Worm (Caenorhabditis elegans) whole organism, midembryonic: ENCODE results near the gene C05B5.16.
"Not testable (repeated sequence)": the region's sequence is repeated elsewhere in the genome, so short reads cannot be mapped to it uniquely, and the experiment has no call there.

Experiments
- T22C8.4 ChIP-seq: fragments of 200-800 bp; sonication (Bioruptor generic); IDR thresholded peaks from 2 replicates; pipeline ENCODE4 v1.3.6; 2022; ENCODE audit warnings: missing genetic modification characterization, missing compliant biosample characterization
- cog-1 ChIP-seq: sonication (generic microtip); optimal IDR thresholded peaks from 2 replicates; lab custom pipeline; 2016; ENCODE audit warnings: missing genetic modification characterization, missing compliant biosample characterization
- flt-1 ChIP-seq: fragments of 200-800 bp; sonication (Bioruptor generic); IDR thresholded peaks from 2 replicates; pipeline ENCODE4 v1.3.6; 2022; ENCODE audit warnings: missing genetic modification characterization, missing compliant biosample characterization
- klf-2 ChIP-seq: fragments of 200-800 bp; sonication (Bioruptor generic); conservative IDR thresholded peaks from 2 replicates; pipeline ENCODE4 v1.3.6; 2022; ENCODE audit warnings: missing genetic modification reagents, missing genetic modification characterization, missing compliant biosample characterization
- med-1 ChIP-seq: sonication (generic microtip); optimal IDR thresholded peaks from 2 replicates; lab custom pipeline; 2017; ENCODE audit warnings: missing genetic modification characterization, mild to moderate bottlenecking, missing compliant biosample characterization, antibody characterized with exemption, missing genetic modification reagents; ENCODE audit not compliant: insufficient read depth
- ref-1 ChIP-seq: fragments of 200-800 bp; sonication (Bioruptor generic); conservative IDR thresholded peaks from 2 replicates; pipeline ENCODE4 v1.3.6; 2022; ENCODE audit warnings: missing genetic modification reagents, missing genetic modification characterization, missing compliant biosample characterization
- tab-1 ChIP-seq: fragments of 200-800 bp; sonication (Bioruptor generic); IDR thresholded peaks from 2 replicates; pipeline ENCODE4 v1.3.6; 2022; ENCODE audit warnings: missing genetic modification characterization, missing compliant biosample characterization
- ztf-23 ChIP-seq: fragments of 200-800 bp; sonication (Bioruptor generic); IDR thresholded peaks from 2 replicates; pipeline ENCODE4 v1.3.6; 2022; ENCODE audit warnings: missing genetic modification reagents, missing genetic modification characterization, missing compliant biosample characterization
- ztf-29 ChIP-seq: fragments of 200-800 bp; sonication (Bioruptor generic); IDR thresholded peaks from 2 replicates; pipeline ENCODE4 v1.3.6; 2022; ENCODE audit warnings: missing genetic modification reagents, missing genetic modification characterization, missing compliant biosample characterization

The C05B5.16 gene

ce11 chrIII:10035783-10036182 is 23.5 kb downstream of the C05B5.16 start, which contains the start of gene xbx-3:
Gene xbx-3, plus strand, starts transcription at chrIII:10035945.
- TF ChIP-seq med-1 (GFP tag; lab: Kevin White, UChicago) (no peak), klf-2 (no peak), tab-1 (GFP tag; lab: Robert Waterston, UW) (no peak), ztf-29 (no peak), ztf-23 (no peak), ref-1 (GFP tag; lab: Robert Waterston, UW) (no peak), T22C8.4 (GFP tag; lab: Robert Waterston, UW) (no peak), cog-1 (tag; lab: Kevin White, UChicago) (no peak)

ce11 chrIII:10037150-10037549 is 24.9 kb downstream of the C05B5.16 start, which contains the start of gene M04D8.7:
Gene M04D8.7, plus strand, starts transcription at chrIII:10037450.
- TF ChIP-seq ztf-23: no peak
- TF ChIP-seq ztf-29: no peak
- TF ChIP-seq cog-1 (tag; lab: Kevin White, UChicago): no peak

DNA sequence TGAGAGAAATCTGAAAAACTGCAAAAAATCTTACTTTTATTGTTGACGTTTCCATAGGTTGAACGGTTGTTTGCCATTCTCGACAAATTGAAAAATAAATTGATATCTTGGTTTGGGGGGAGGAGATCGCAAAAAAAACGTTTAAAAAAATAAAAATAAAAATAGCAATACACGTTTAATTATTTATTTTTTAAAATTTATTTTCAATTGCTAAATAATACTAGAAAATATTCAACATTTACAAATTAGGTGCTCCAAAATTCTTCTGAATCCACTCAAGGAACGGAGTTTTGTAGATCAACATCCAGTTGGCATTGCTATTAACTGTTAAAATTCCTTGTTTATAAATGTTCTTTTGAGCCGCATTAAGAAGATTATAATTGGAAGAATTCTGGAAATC is 27.8 kb downstream of the C05B5.16 start, which contains the start of gene T16G12.7:
T16G12.7 (minus strand) TSS at position 101 of the 400 bp plus-strand sequence.
- no peak for TF ChIP-seq T22C8.4 (GFP tag; lab: Robert Waterston, UW)
- TF ChIP-seq ztf-29: no peak
- TF ChIP-seq cog-1 (tag; lab: Kevin White, UChicago): no peak
- TF ChIP-seq flt-1 (GFP tag; lab: Robert Waterston, UW): no peak
- no peak for TF ChIP-seq tab-1 (GFP tag; lab: Robert Waterston, UW)
- TF ChIP-seq klf-2: no peak
- no peak for TF ChIP-seq ztf-23
- TF ChIP-seq ref-1 (GFP tag; lab: Robert Waterston, UW): no peak
- no peak for TF ChIP-seq med-1 (GFP tag; lab: Kevin White, UChicago)

- TF ChIP-seq tab-1 (GFP tag; lab: Robert Waterston, UW) (no peak), cog-1 (tag; lab: Kevin White, UChicago) (no peak), ztf-23 (no peak), klf-2 (no peak), ref-1 (GFP tag; lab: Robert Waterston, UW) (no peak), ztf-29 (no peak), med-1 (GFP tag; lab: Kevin White, UChicago) (no peak)
These were observed 37.4 kb downstream of the C05B5.16 start, which contains the start of gene T16G12.1 for ce11 chrIII:10049682-10050081. Gene T16G12.1, minus strand, starts transcription at chrIII:10049857.

DNA sequence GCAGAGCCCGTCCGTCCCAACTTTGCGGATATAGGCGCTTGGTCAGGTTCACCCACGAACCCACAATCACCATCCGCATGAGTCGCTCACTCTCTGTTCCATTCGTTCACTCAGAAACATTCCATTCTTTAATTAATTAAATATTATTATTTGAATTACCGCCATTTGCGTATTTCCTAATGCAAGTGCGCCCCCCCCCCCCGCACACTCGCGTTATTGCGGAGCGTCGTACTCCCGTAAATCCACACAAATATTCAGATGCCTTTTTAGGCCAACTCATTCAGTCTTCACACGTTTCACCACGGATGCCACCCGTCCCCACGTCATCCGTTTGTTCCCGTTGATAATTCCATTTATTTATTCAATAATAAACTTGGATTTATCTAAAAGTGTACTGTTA is 38.1 kb downstream of the C05B5.16 start, which contains the start of gene T16G12.3:
T16G12.3 (plus strand) TSS at position 301 of the 400 bp plus-strand sequence.
- TF ChIP-seq T22C8.4 (GFP tag; lab: Robert Waterston, UW); ztf-29; cog-1 (tag; lab: Kevin White, UChicago): not testable (repeated sequence)

- TF ChIP-seq med-1 (GFP tag; lab: Kevin White, UChicago); tab-1 (GFP tag; lab: Robert Waterston, UW); ref-1 (GFP tag; lab: Robert Waterston, UW): not testable (repeated sequence)
These were observed 41.1 kb downstream of the C05B5.16 start, which contains the start of gene T16G12.12 for ce11 chrIII:10053312-10053711. Gene T16G12.12, plus strand, starts transcription at chrIII:10053612.

- TF ChIP-seq ztf-23 (no peak), med-1 (GFP tag; lab: Kevin White, UChicago) (no peak), flt-1 (GFP tag; lab: Robert Waterston, UW) (no peak), T22C8.4 (GFP tag; lab: Robert Waterston, UW) (no peak), cog-1 (tag; lab: Kevin White, UChicago) (no peak), ref-1 (GFP tag; lab: Robert Waterston, UW) (no peak), ztf-29 (no peak), klf-2 (no peak), tab-1 (GFP tag; lab: Robert Waterston, UW) (no peak)
These were observed 43.8 kb downstream of the C05B5.16 start, which contains the start of gene T16G12.10 for ce11 chrIII:10056033-10056432. Gene T16G12.10, minus strand, starts transcription at chrIII:10056133.

- no peak for TF ChIP-seq T22C8.4 (GFP tag; lab: Robert Waterston, UW)
- TF ChIP-seq klf-2: no peak
- no peak for TF ChIP-seq ztf-29
- TF ChIP-seq med-1 (GFP tag; lab: Kevin White, UChicago): no peak
- no peak for TF ChIP-seq flt-1 (GFP tag; lab: Robert Waterston, UW)
- no peak for TF ChIP-seq cog-1 (tag; lab: Kevin White, UChicago)
- no peak for TF ChIP-seq tab-1 (GFP tag; lab: Robert Waterston, UW)
- TF ChIP-seq ztf-23: no peak
- TF ChIP-seq ref-1 (GFP tag; lab: Robert Waterston, UW): no peak
These were observed 45.3 kb downstream of the C05B5.16 start, which contains the start of gene T16G12.4 for ce11 chrIII:10057518-10057917. Gene T16G12.4, plus strand, starts transcription at chrIII:10057818.

ce11 chrIII:10059002-10059401 is 46.8 kb downstream of the C05B5.16 start, which contains the start of gene T16G12.8:
Gene T16G12.8, plus strand, starts transcription at chrIII:10059302.
- TF ChIP-seq ztf-29: no peak
- no peak for TF ChIP-seq flt-1 (GFP tag; lab: Robert Waterston, UW)
- no peak for TF ChIP-seq klf-2
- TF ChIP-seq cog-1 (tag; lab: Kevin White, UChicago): no peak
- TF ChIP-seq med-1 (GFP tag; lab: Kevin White, UChicago): no peak
- TF ChIP-seq ztf-23: no peak
- no peak for TF ChIP-seq T22C8.4 (GFP tag; lab: Robert Waterston, UW)
- TF ChIP-seq ref-1 (GFP tag; lab: Robert Waterston, UW): no peak

DNA sequence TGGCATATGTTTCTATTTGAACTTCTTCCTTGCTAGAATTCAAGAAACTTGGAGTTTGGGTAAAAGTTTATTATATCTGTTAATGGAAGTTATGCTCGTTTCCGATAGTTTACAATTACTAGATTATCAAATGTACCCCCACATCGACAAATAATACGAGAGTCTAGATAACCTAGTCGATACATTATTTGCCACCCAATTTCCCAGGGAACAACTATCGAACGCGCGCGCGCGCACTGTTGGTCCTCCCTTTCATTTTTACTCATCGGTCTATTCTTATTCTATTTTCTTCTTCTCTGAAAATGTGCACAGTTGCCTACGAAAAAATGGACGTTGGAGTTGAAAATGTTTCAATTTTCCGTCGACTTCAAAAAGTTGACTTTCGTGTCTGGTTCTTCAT is 48.3 kb downstream of the C05B5.16 start, which contains the start of gene T16G12.13:
T16G12.13 (plus strand) TSS at position 293 of the 400 bp plus-strand sequence.
- TF ChIP-seq cog-1 (tag; lab: Kevin White, UChicago): no peak
- no peak for TF ChIP-seq T22C8.4 (GFP tag; lab: Robert Waterston, UW)
- TF ChIP-seq klf-2: no peak
- TF ChIP-seq ztf-29: no peak
